Worm (Caenorhabditis elegans) whole organism, L1 larva: Measurements from ENCODE around the gene ZK54.3.

Experiments used
- C34B4.2 ChIP-seq: sonication (generic microtip); optimal IDR thresholded peaks from 2 replicates; lab custom pipeline; 2017; ENCODE audit warnings: mild to moderate bottlenecking, missing genetic modification characterization, missing compliant biosample characterization
- F16B12.6 ChIP-seq: fragments of 150-350 bp; optimal IDR thresholded peaks from 2 replicates; lab custom pipeline; 2014; ENCODE audit warnings: missing biosample characterization, missing genetic modification characterization
- aha-1 ChIP-seq: fragments of 150-350 bp; optimal IDR thresholded peaks from 2 replicates; lab custom pipeline; 2014; ENCODE audit warnings: missing biosample characterization, missing genetic modification characterization
- aly-2 ChIP-seq: fragments of 150-350 bp; optimal IDR thresholded peaks from 2 replicates; lab custom pipeline; 2014; ENCODE audit warnings: missing biosample characterization, missing genetic modification characterization
- ceh-63 ChIP-seq: fragments of 200-800 bp; sonication (Bioruptor generic); optimal IDR thresholded peaks from 2 replicates; lab custom pipeline; 2018; ENCODE audit warnings: mild to moderate bottlenecking, missing genetic modification characterization, missing compliant biosample characterization
- ceh-82 ChIP-seq, 3 experiments: fragments of 150-350 bp in 1 of 3; sonication (generic microtip) in 2 of 3; optimal IDR thresholded peaks; 2 replicates each; lab custom pipeline; 2014 to 2017; ENCODE audit warnings: missing biosample characterization in 3 of 3, missing genetic modification characterization in 3 of 3
- ces-1 ChIP-seq: fragments of 150-350 bp; optimal IDR thresholded peaks from 2 replicates; lab custom pipeline; 2014; ENCODE audit warnings: missing biosample characterization, missing genetic modification reagents, missing genetic modification characterization
- dpl-1 ChIP-seq, 3 experiments: fragments of 150-350 bp in 2 of 3; sonication (generic microtip) in 1 of 3; optimal IDR thresholded peaks; 2 replicates each; lab custom pipeline; 2014 to 2017; ENCODE audit warnings: missing biosample characterization in 3 of 3, missing genetic modification characterization in 3 of 3, missing genetic modification reagents in 3 of 3
- dsc-1 ChIP-seq: sonication (generic microtip); optimal IDR thresholded peaks from 2 replicates; lab custom pipeline; 2016; ENCODE audit warnings: mild to moderate bottlenecking, missing genetic modification characterization, missing compliant biosample characterization
- efl-1 ChIP-seq, 4 experiments: fragments of 150-350 bp; optimal IDR thresholded peaks in 3 of 4; peaks in 1 of 4; 1 replicate in 1 of 4; 2 replicates in 3 of 4; lab custom pipeline; 2014; ENCODE audit warnings: missing biosample characterization in 2 of 4, missing genetic modification characterization in 2 of 4, missing genetic modification reagents in 2 of 4
- egl-27 ChIP-seq, 2 experiments: fragments of 150-350 bp in 1 of 2; sonication (generic microtip); optimal IDR thresholded peaks; 3 replicates each; lab custom pipeline; 2017 to 2018; ENCODE audit warnings: missing biosample characterization in 2 of 2, missing genetic modification characterization in 2 of 2, missing genetic modification reagents in 2 of 2
- fkh-8 ChIP-seq: sonication (generic microtip); optimal IDR thresholded peaks from 2 replicates; lab custom pipeline; 2016; ENCODE audit warnings: mild to moderate bottlenecking, missing genetic modification characterization, missing compliant biosample characterization
- hlh-17 ChIP-seq: fragments of 200-800 bp; sonication (Bioruptor generic); optimal IDR thresholded peaks from 2 replicates; lab custom pipeline; 2018; ENCODE audit warnings: missing genetic modification characterization, mild to moderate bottlenecking, missing compliant biosample characterization, moderate library complexity, borderline replicate concordance
- jun-1 ChIP-seq: fragments of 150-350 bp; optimal IDR thresholded peaks from 2 replicates; lab custom pipeline; 2014; ENCODE audit warnings: missing biosample characterization, missing genetic modification reagents, missing genetic modification characterization
- lin-13 ChIP-seq: fragments of 150-350 bp; optimal IDR thresholded peaks from 2 replicates; lab custom pipeline; 2014; ENCODE audit warnings: missing biosample characterization, missing genetic modification reagents, missing genetic modification characterization
- lin-14 ChIP-seq: fragments of 200-800 bp; sonication (Bioruptor generic); optimal IDR thresholded peaks from 2 replicates; lab custom pipeline; 2018; ENCODE audit warnings: mild to moderate bottlenecking, missing genetic modification characterization, moderate library complexity, missing compliant biosample characterization
- lsy-2 ChIP-seq, 2 experiments: fragments of 150-350 bp; optimal IDR thresholded peaks; 2 replicates each; lab custom pipeline; 2014; ENCODE audit warnings: missing biosample characterization in 2 of 2, missing genetic modification characterization in 2 of 2
- nhr-12 ChIP-seq: sonication (generic microtip); optimal IDR thresholded peaks from 2 replicates; lab custom pipeline; 2017; ENCODE audit warnings: missing biosample characterization, missing genetic modification characterization
- nhr-20 ChIP-seq: sonication (generic microtip); optimal IDR thresholded peaks from 2 replicates; lab custom pipeline; 2016; ENCODE audit warnings: mild to moderate bottlenecking, missing genetic modification characterization, missing compliant biosample characterization
- nhr-237 ChIP-seq: fragments of 150-350 bp; optimal IDR thresholded peaks from 2 replicates; lab custom pipeline; 2014; ENCODE audit warnings: missing biosample characterization, missing genetic modification characterization
- nhr-47 ChIP-seq: sonication (generic microtip); optimal IDR thresholded peaks from 2 replicates; lab custom pipeline; 2016; ENCODE audit warnings: mild to moderate bottlenecking, missing genetic modification characterization, moderate library complexity, missing compliant biosample characterization
- nhr-71 ChIP-seq: sonication (generic microtip); optimal IDR thresholded peaks from 2 replicates; lab custom pipeline; 2016; ENCODE audit warnings: mild to moderate bottlenecking, missing genetic modification characterization, moderate library complexity, missing compliant biosample characterization
- nhr-77 ChIP-seq: fragments of 150-350 bp; optimal IDR thresholded peaks from 2 replicates; lab custom pipeline; 2014; ENCODE audit warnings: missing biosample characterization, missing genetic modification characterization
- nhr-84 ChIP-seq: sonication (generic microtip); optimal IDR thresholded peaks from 2 replicates; lab custom pipeline; 2017; ENCODE audit warnings: missing biosample characterization, missing genetic modification characterization
- nhr-90 ChIP-seq: sonication (generic microtip); optimal IDR thresholded peaks from 2 replicates; lab custom pipeline; 2016; ENCODE audit warnings: mild to moderate bottlenecking, missing genetic modification characterization, missing compliant biosample characterization; ENCODE audit not compliant: poor library complexity
- pag-3 ChIP-seq: sonication (generic microtip); optimal IDR thresholded peaks from 2 replicates; lab custom pipeline; 2017; ENCODE audit warnings: missing genetic modification characterization, mild to moderate bottlenecking, missing compliant biosample characterization, antibody characterized with exemption, borderline replicate concordance; ENCODE audit not compliant: insufficient read depth
- pax-3 ChIP-seq: fragments of 200-800 bp; sonication (Bioruptor generic); optimal IDR thresholded peaks from 2 replicates; lab custom pipeline; 2018; ENCODE audit warnings: mild to moderate bottlenecking, missing genetic modification characterization, moderate library complexity, missing compliant biosample characterization
- pqm-1 ChIP-seq: sonication (generic microtip); optimal IDR thresholded peaks from 3 replicates; lab custom pipeline; 2017; ENCODE audit warnings: missing biosample characterization, missing genetic modification characterization
- rnt-1 ChIP-seq: sonication (generic microtip); optimal IDR thresholded peaks from 2 replicates; lab custom pipeline; 2016; ENCODE audit warnings: mild to moderate bottlenecking, missing genetic modification characterization, moderate library complexity, missing compliant biosample characterization
- snu-23 ChIP-seq: sonication (generic microtip); optimal IDR thresholded peaks from 2 replicates; lab custom pipeline; 2016; ENCODE audit warnings: missing genetic modification characterization, missing compliant biosample characterization
- swsn-7 ChIP-seq: sonication (generic microtip); optimal IDR thresholded peaks from 2 replicates; lab custom pipeline; 2016; ENCODE audit warnings: missing genetic modification characterization, missing compliant biosample characterization
- unc-30 ChIP-seq: sonication (generic microtip); optimal IDR thresholded peaks from 2 replicates; lab custom pipeline; 2017; ENCODE audit warnings: missing biosample characterization, missing genetic modification characterization
- unc-62 ChIP-seq: fragments of 150-350 bp; optimal IDR thresholded peaks from 2 replicates; lab custom pipeline; 2014; ENCODE audit warnings: missing biosample characterization, missing genetic modification reagents, missing genetic modification characterization
- vab-15 ChIP-seq: sonication (generic microtip); optimal IDR thresholded peaks from 2 replicates; lab custom pipeline; 2017; ENCODE audit warnings: missing genotype, mild to moderate bottlenecking, missing genetic modification characterization, missing compliant biosample characterization
- xbp-1 ChIP-seq: sonication (generic microtip); optimal IDR thresholded peaks from 2 replicates; lab custom pipeline; 2016; ENCODE audit warnings: missing genetic modification characterization, missing compliant biosample characterization
- zag-1 ChIP-seq: fragments of 150-350 bp; optimal IDR thresholded peaks from 2 replicates; lab custom pipeline; 2014; ENCODE audit warnings: missing biosample characterization, missing genetic modification characterization
- zip-4 ChIP-seq: fragments of 200-800 bp; sonication (Bioruptor generic); optimal IDR thresholded peaks from 2 replicates; lab custom pipeline; 2018; ENCODE audit warnings: mild to moderate bottlenecking, missing genetic modification characterization, moderate library complexity, missing compliant biosample characterization

The ZK54.3 gene

ce11 chrX:17505547-17506181 lies 38.9 kb upstream of the ZK54.3 start (continued):
- TF ChIP-seq jun-1 (tag; lab: Kevin White, UChicago) (no peak), zip-4 (GFP tag; lab: Kevin White, UChicago) (peak; percentile 57), C34B4.2 (tag; lab: Kevin White, UChicago) (no peak), aly-2 (tag; lab: Kevin White, UChicago) (no peak), hlh-17 (no peak), unc-30 (tag; lab: Kevin White, UChicago) (no peak), unc-62 (GFP tag; lab: Kevin White, UChicago) (no peak), egl-27 (tag; optimal IDR thresholded peaks at IDR 0.05; lab: Kevin White, UChicago) (peak; percentile 95 to 96), vab-15 (peak; percentile 25), aha-1 (tag; lab: Kevin White, UChicago) (no peak), pag-3 (tag; lab: Kevin White, UChicago) (peak; percentile 63), nhr-77 (tag; lab: Kevin White, UChicago) (peak; percentile 95), swsn-7 (tag; lab: Kevin White, UChicago) (peak; percentile 94)

ce11 chrX:17504447-17504846 lies 37.6 kb upstream of the ZK54.3 start:
- TF ChIP-seq lsy-2 (tag; optimal IDR thresholded peaks at IDR 0.05; lab: Kevin White, UChicago), result peak in 1 of 2 experiments; percentile 29
- TF ChIP-seq ceh-63 (GFP tag; lab: Kevin White, UChicago), result no peak
- no peak for TF ChIP-seq xbp-1 (tag; lab: Kevin White, UChicago)
- no peak for TF ChIP-seq nhr-84 (tag; lab: Kevin White, UChicago)
- TF ChIP-seq zag-1 (tag; lab: Kevin White, UChicago), result no peak
- TF ChIP-seq rnt-1 (tag; lab: Kevin White, UChicago), result no peak
- TF ChIP-seq nhr-90 (tag; lab: Kevin White, UChicago), result no peak
- TF ChIP-seq dsc-1 (tag; lab: Kevin White, UChicago), result peak; percentile 32
- peak; percentile 87 for TF ChIP-seq nhr-20 (tag; lab: Kevin White, UChicago)
- TF ChIP-seq nhr-77 (tag; lab: Kevin White, UChicago), result no peak
- peak; percentile 17 for TF ChIP-seq fkh-8 (tag; lab: Kevin White, UChicago)
- TF ChIP-seq lin-13 (GFP tag; lab: Kevin White, UChicago), result no peak
- TF ChIP-seq vab-15, result peak; percentile 3
- no peak for TF ChIP-seq jun-1 (tag; lab: Kevin White, UChicago)
- no peak for TF ChIP-seq unc-62 (GFP tag; lab: Kevin White, UChicago)
- TF ChIP-seq ces-1 (GFP tag; lab: Kevin White, UChicago), result no peak
- no peak for TF ChIP-seq F16B12.6 (tag; lab: Kevin White, UChicago)
- peak; percentile 60 for TF ChIP-seq lin-14
- peak; percentile 41 for TF ChIP-seq nhr-71 (tag; lab: Kevin White, UChicago)
- TF ChIP-seq ceh-82 (tag; optimal IDR thresholded peaks at IDR 0.05; lab: Kevin White, UChicago), result peak in 1 of 3 experiments; percentile 1
- TF ChIP-seq nhr-237 (tag; lab: Kevin White, UChicago), result no peak
- peak; percentile 13 for TF ChIP-seq snu-23 (GFP tag; lab: Kevin White, UChicago)
- no peak for TF ChIP-seq efl-1 (optimal IDR thresholded peaks at IDR 0.05; lab: Kevin White, UChicago)
- no peak for TF ChIP-seq efl-1 (GFP tag; optimal IDR thresholded peaks at IDR 0.05 in 1 of 2; lab: Kevin White, UChicago)
- TF ChIP-seq pax-3 (tag; lab: Kevin White, UChicago), result no peak
- no peak for TF ChIP-seq pqm-1 (tag; lab: Kevin White, UChicago)
- peak; percentile 3 for TF ChIP-seq nhr-47 (tag; lab: Kevin White, UChicago)
- TF ChIP-seq nhr-12, result no peak
- no peak for TF ChIP-seq dpl-1 (GFP tag; optimal IDR thresholded peaks at IDR 0.05; lab: Kevin White, UChicago)
- TF ChIP-seq, all 84 proteins: peak for 10
